Fruit fly (Drosophila melanogaster) ovary, adult (tissue): ENCODE data around the gene CG14797.

Experiments
- CG17801 ChIP-seq: fragments of 200-800 bp; optimal IDR thresholded peaks from 2 replicates; lab custom pipeline; 2019; ENCODE audit warnings: missing biosample characterization, mild to moderate bottlenecking, missing genetic modification characterization, moderate library complexity; ENCODE audit not compliant: partially characterized antibody

Gene CG14797

dm6 chrX:1681266-1681665, at the start of gene CG14797:
TSS of gene CG14797 (plus strand) at chrX:1681566.
- no peak for TF ChIP-seq CG17801 (GFP tag; lab: Kevin White, UChicago)

- no peak for TF ChIP-seq CG17801 (GFP tag; lab: Kevin White, UChicago)
These were observed 37.7 kb upstream of the CG14797 start for dm6 chrX:1643640-1644039.

- no peak for TF ChIP-seq CG17801 (GFP tag; lab: Kevin White, UChicago)
These were observed 33.5 kb upstream of the CG14797 start for dm6 chrX:1647876-1648275.

dm6 chrX:1660269-1660668, 21.1 kb upstream of the CG14797 start:
- no peak for TF ChIP-seq CG17801 (GFP tag; lab: Kevin White, UChicago)

- TF ChIP-seq CG17801 (GFP tag; lab: Kevin White, UChicago): peak; percentile 23
These were observed 16.5 kb upstream of the CG14797 start, which contains the start of gene dor for dm6 chrX:1664836-1665235. TSS of gene dor (plus strand) at chrX:1665052.

dm6 chrX:1668688-1669087, 12.7 kb upstream of the CG14797 start, which contains the start of gene Mur2B:
TSS of gene Mur2B (minus strand) at chrX:1668788.
- TF ChIP-seq CG17801 (GFP tag; lab: Kevin White, UChicago): no peak

dm6 chrX:1669214-1669613, 12.2 kb upstream of the CG14797 start, which contains the start of the genes CG3740 and hfw:
TSS of gene CG3740 (minus strand) at chrX:1669297.
TSS of gene hfw (plus strand) at chrX:1669570.
- peak; percentile 59 for TF ChIP-seq CG17801 (GFP tag; lab: Kevin White, UChicago)

- no peak for TF ChIP-seq CG17801 (GFP tag; lab: Kevin White, UChicago)
These were observed 11.5 kb upstream of the CG14797 start for dm6 chrX:1669840-1670239.

dm6 chrX:1686305-1686704, 4.9 kb downstream of the CG14797 start, which contains the start of gene b6:
TSS of gene b6 (plus strand) at chrX:1686624.
- no peak for TF ChIP-seq CG17801 (GFP tag; lab: Kevin White, UChicago)

dm6 chrX:1691475-1691874, 10.1 kb downstream of the CG14797 start:
- TF ChIP-seq CG17801 (GFP tag; lab: Kevin White, UChicago): no peak

dm6 chrX:1692553-1692952, 11.2 kb downstream of the CG14797 start, which contains the start of gene CG32809:
TSS of gene CG32809 (minus strand) at chrX:1692768.
- TF ChIP-seq CG17801 (GFP tag; lab: Kevin White, UChicago): no peak

dm6 chrX:1695529-1696410, 14.4 kb downstream of the CG14797 start, which contains the start of gene a6:
TSS of gene a6 (minus strand) at chrX:1695889.
- peak; percentile 60 for TF ChIP-seq CG17801 (GFP tag; lab: Kevin White, UChicago)

dm6 chrX:1705929-1706328, 24.6 kb downstream of the CG14797 start:
- TF ChIP-seq CG17801 (GFP tag; lab: Kevin White, UChicago): no peak

dm6 chrX:1710082-1710481, 28.7 kb downstream of the CG14797 start, which contains the start of gene CG3795:
TSS of gene CG3795 (minus strand) at chrX:1710182.
- no peak for TF ChIP-seq CG17801 (GFP tag; lab: Kevin White, UChicago)

- no peak for TF ChIP-seq CG17801 (GFP tag; lab: Kevin White, UChicago)
These were observed 33.5 kb downstream of the CG14797 start for dm6 chrX:1714874-1715273.
